Worm (Caenorhabditis elegans) whole organism, midembryonic: ENCODE data around the gene ZK1307.3.

Experiments
- cog-1 ChIP-seq: sonication (generic microtip); optimal IDR thresholded peaks from 2 replicates; lab custom pipeline; 2016; ENCODE audit warnings: missing genetic modification characterization, missing compliant biosample characterization
- flt-1 ChIP-seq: fragments of 200-800 bp; sonication (Bioruptor generic); IDR thresholded peaks from 2 replicates; pipeline ENCODE4 v1.3.6; 2022; ENCODE audit warnings: missing genetic modification characterization, missing compliant biosample characterization
- klf-2 ChIP-seq: fragments of 200-800 bp; sonication (Bioruptor generic); conservative IDR thresholded peaks from 2 replicates; pipeline ENCODE4 v1.3.6; 2022; ENCODE audit warnings: missing genetic modification reagents, missing genetic modification characterization, missing compliant biosample characterization
- med-1 ChIP-seq: sonication (generic microtip); optimal IDR thresholded peaks from 2 replicates; lab custom pipeline; 2017; ENCODE audit warnings: missing genetic modification characterization, mild to moderate bottlenecking, missing compliant biosample characterization, antibody characterized with exemption, missing genetic modification reagents; ENCODE audit not compliant: insufficient read depth
- ref-1 ChIP-seq: fragments of 200-800 bp; sonication (Bioruptor generic); conservative IDR thresholded peaks from 2 replicates; pipeline ENCODE4 v1.3.6; 2022; ENCODE audit warnings: missing genetic modification reagents, missing genetic modification characterization, missing compliant biosample characterization
- tab-1 ChIP-seq: fragments of 200-800 bp; sonication (Bioruptor generic); IDR thresholded peaks from 2 replicates; pipeline ENCODE4 v1.3.6; 2022; ENCODE audit warnings: missing genetic modification characterization, missing compliant biosample characterization
- ztf-23 ChIP-seq: fragments of 200-800 bp; sonication (Bioruptor generic); IDR thresholded peaks from 2 replicates; pipeline ENCODE4 v1.3.6; 2022; ENCODE audit warnings: missing genetic modification reagents, missing genetic modification characterization, missing compliant biosample characterization
- ztf-29 ChIP-seq: fragments of 200-800 bp; sonication (Bioruptor generic); IDR thresholded peaks from 2 replicates; pipeline ENCODE4 v1.3.6; 2022; ENCODE audit warnings: missing genetic modification reagents, missing genetic modification characterization, missing compliant biosample characterization

DNA sequence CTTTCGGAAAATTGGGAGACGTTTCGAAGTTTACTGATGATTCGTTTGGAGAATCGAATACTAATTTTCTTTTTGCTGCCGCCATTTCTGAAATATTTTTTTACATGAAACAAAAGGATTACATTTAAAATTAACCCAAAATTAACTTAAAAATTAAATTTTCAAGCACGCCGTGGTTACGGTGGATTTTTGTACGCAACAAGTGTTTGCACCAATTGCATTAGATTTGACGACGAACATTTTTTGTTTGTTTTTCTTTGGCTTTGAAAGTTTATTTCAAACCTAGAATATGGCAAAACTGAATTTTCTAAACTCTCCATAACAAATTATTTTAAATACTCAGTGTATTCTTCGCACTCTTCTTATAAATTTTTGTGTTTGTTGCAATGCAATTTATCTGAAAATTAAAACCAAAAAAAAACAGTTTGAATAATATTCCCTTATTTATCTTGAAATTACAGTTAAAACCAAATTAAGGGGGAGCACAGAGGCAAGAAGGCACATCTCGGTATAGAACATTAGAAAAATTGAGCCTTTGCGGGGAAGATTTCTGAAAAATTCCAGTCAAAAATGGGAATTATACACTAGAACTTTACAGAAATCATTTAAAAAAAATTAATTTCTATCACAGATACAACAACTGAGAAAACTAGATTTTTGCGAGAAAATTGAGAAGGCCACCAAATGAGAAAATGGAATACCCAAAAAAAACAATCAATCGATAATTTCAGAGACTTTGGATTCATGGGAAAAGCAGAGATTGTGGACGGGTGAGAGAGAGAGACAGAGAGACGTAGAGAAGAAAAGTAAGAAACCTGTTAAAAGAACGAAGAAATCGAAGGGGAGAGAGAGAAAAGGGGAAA, 35.5 kb downstream of the ZK1307.3 start, which contains the start of gene hal-3:
- TF ChIP-seq ztf-29 (no peak), flt-1 (GFP tag; lab: Robert Waterston, UW) (no peak), tab-1 (GFP tag; lab: Robert Waterston, UW) (no peak), ztf-23 (GFP tag; lab: Robert Waterston, UW) (no peak), med-1 (GFP tag; lab: Kevin White, UChicago) (no peak), klf-2 (GFP tag; lab: Robert Waterston, UW) (no peak), ref-1 (GFP tag; lab: Robert Waterston, UW) (no peak), cog-1 (tag; lab: Kevin White, UChicago) (no peak)
